Worm (Caenorhabditis elegans) whole organism, L2 larva: Measurements from ENCODE around the gene ZK970.8.
A peak's percentile ranks its signal among the peaks of the same experiment; 100 is the strongest.

Source experiments
- C34F6.9 ChIP-seq: fragments of 150-350 bp; optimal IDR thresholded peaks from 2 replicates; lab custom pipeline; 2014; ENCODE audit warnings: missing biosample characterization, missing genetic modification characterization
- F13H6.1 ChIP-seq: sonication (generic microtip); optimal IDR thresholded peaks from 2 replicates; lab custom pipeline; 2016; ENCODE audit warnings: missing genetic modification characterization, missing compliant biosample characterization
- R02D3.7 ChIP-seq: fragments of 150-350 bp; optimal IDR thresholded peaks from 2 replicates; lab custom pipeline; 2014; ENCODE audit warnings: missing biosample characterization, missing genetic modification characterization
- Y55F3AM.14 ChIP-seq: fragments of 200-800 bp; sonication (Bioruptor generic); optimal IDR thresholded peaks from 2 replicates; lab custom pipeline; 2018; ENCODE audit warnings: mild to moderate bottlenecking, missing genetic modification characterization, missing compliant biosample characterization
- ZK546.5 ChIP-seq: sonication (generic microtip); optimal IDR thresholded peaks from 2 replicates; lab custom pipeline; 2017; ENCODE audit warnings: missing biosample characterization, missing genetic modification characterization
- alr-1 ChIP-seq: fragments of 150-350 bp; optimal IDR thresholded peaks from 2 replicates; lab custom pipeline; 2014; ENCODE audit warnings: missing biosample characterization, missing genetic modification characterization
- aly-2 ChIP-seq: fragments of 150-350 bp; optimal IDR thresholded peaks from 2 replicates; lab custom pipeline; 2014; ENCODE audit warnings: missing biosample characterization, missing genetic modification characterization
- ama-1 ChIP-seq: fragments of 150-350 bp; optimal IDR thresholded peaks from 2 replicates; lab custom pipeline; 2018; ENCODE audit warnings: inconsistent platforms
- blmp-1 ChIP-seq: sonication (generic microtip); optimal IDR thresholded peaks from 2 replicates; lab custom pipeline; 2017; ENCODE audit warnings: missing genetic modification characterization, mild to moderate bottlenecking, missing compliant biosample characterization, antibody characterized with exemption, moderate library complexity; ENCODE audit not compliant: insufficient read depth
- ceh-16 ChIP-seq: fragments of 150-350 bp; optimal IDR thresholded peaks from 2 replicates; lab custom pipeline; 2014; ENCODE audit warnings: missing biosample characterization, missing genetic modification characterization
- ceh-82 ChIP-seq: fragments of 150-350 bp; optimal IDR thresholded peaks from 2 replicates; lab custom pipeline; 2014; ENCODE audit warnings: missing biosample characterization, missing genetic modification characterization
- crh-2 ChIP-seq: sonication (generic microtip); optimal IDR thresholded peaks from 2 replicates; lab custom pipeline; 2017; ENCODE audit warnings: missing biosample characterization, missing genetic modification characterization
- dmd-4 ChIP-seq: sonication (generic microtip); optimal IDR thresholded peaks from 2 replicates; lab custom pipeline; 2017; ENCODE audit warnings: missing biosample characterization, missing genetic modification characterization
- egl-27 ChIP-seq: sonication (generic microtip); optimal IDR thresholded peaks from 3 replicates; lab custom pipeline; 2017; ENCODE audit warnings: missing biosample characterization, missing genetic modification reagents, missing genetic modification characterization
- elt-1 ChIP-seq: fragments of 150-350 bp; optimal IDR thresholded peaks from 2 replicates; lab custom pipeline; 2014; ENCODE audit warnings: missing biosample characterization, missing genetic modification characterization
- elt-3 ChIP-seq: sonication (generic microtip); optimal IDR thresholded peaks from 2 replicates; lab custom pipeline; 2017; ENCODE audit warnings: missing biosample characterization, missing genetic modification characterization
- fos-1 ChIP-seq: fragments of 150-350 bp; optimal IDR thresholded peaks from 2 replicates; lab custom pipeline; 2014; ENCODE audit warnings: missing biosample characterization, missing genetic modification characterization
- gmeb-1 ChIP-seq: fragments of 150-350 bp; optimal IDR thresholded peaks from 2 replicates; lab custom pipeline; 2014; ENCODE audit warnings: missing biosample characterization, missing genetic modification characterization
- lin-11 ChIP-seq: fragments of 150-350 bp; sonication (generic microtip); optimal IDR thresholded peaks from 2 replicates; lab custom pipeline; 2014; ENCODE audit warnings: missing biosample characterization, missing genetic modification characterization, inconsistent platforms, mixed read lengths
- lin-13 ChIP-seq: fragments of 150-350 bp; optimal IDR thresholded peaks from 2 replicates; lab custom pipeline; 2014; ENCODE audit warnings: missing biosample characterization, missing genetic modification reagents, missing genetic modification characterization
- lin-39 ChIP-seq: fragments of 150-350 bp; optimal IDR thresholded peaks from 2 replicates; lab custom pipeline; 2014; ENCODE audit warnings: missing biosample characterization, missing genetic modification reagents, missing genetic modification characterization
- lsy-2 ChIP-seq, 2 experiments: fragments of 150-350 bp in 1 of 2; sonication (generic microtip) in 1 of 2; optimal IDR thresholded peaks; 2 replicates each; lab custom pipeline; 2014 to 2017; ENCODE audit warnings: missing biosample characterization in 2 of 2, missing genetic modification characterization in 2 of 2
- mab-5 ChIP-seq: fragments of 150-350 bp; optimal IDR thresholded peaks from 2 replicates; lab custom pipeline; 2014; ENCODE audit warnings: missing biosample characterization, missing genetic modification characterization
- mbf-1 ChIP-seq: sonication (generic microtip); optimal IDR thresholded peaks from 2 replicates; lab custom pipeline; 2017; ENCODE audit warnings: missing biosample characterization, missing genetic modification characterization
- mdl-1 ChIP-seq, 2 experiments: fragments of 150-350 bp in 1 of 2; sonication (generic microtip) in 1 of 2; optimal IDR thresholded peaks; 2 replicates each; lab custom pipeline; 2017; ENCODE audit warnings: missing biosample characterization in 2 of 2, missing genetic modification characterization in 2 of 2
- nhr-10 ChIP-seq: sonication (generic microtip); optimal IDR thresholded peaks from 2 replicates; lab custom pipeline; 2017; ENCODE audit warnings: missing biosample characterization, missing genetic modification characterization
- nhr-11 ChIP-seq: fragments of 150-350 bp; optimal IDR thresholded peaks from 2 replicates; lab custom pipeline; 2014; ENCODE audit warnings: missing biosample characterization, missing genetic modification characterization
- nhr-12 ChIP-seq: fragments of 150-350 bp; optimal IDR thresholded peaks from 2 replicates; lab custom pipeline; 2014; ENCODE audit warnings: missing biosample characterization, missing genetic modification characterization
- nhr-129 ChIP-seq: fragments of 150-350 bp; optimal IDR thresholded peaks from 2 replicates; lab custom pipeline; 2014; ENCODE audit warnings: missing biosample characterization, missing genetic modification characterization
- nhr-21 ChIP-seq: fragments of 150-350 bp; optimal IDR thresholded peaks from 2 replicates; lab custom pipeline; 2014; ENCODE audit warnings: missing biosample characterization, missing genetic modification characterization
- nhr-23 ChIP-seq: fragments of 150-350 bp; optimal IDR thresholded peaks from 2 replicates; lab custom pipeline; 2014; ENCODE audit warnings: missing biosample characterization, missing genetic modification reagents, missing genetic modification characterization
- nhr-237 ChIP-seq: fragments of 150-350 bp; optimal IDR thresholded peaks from 2 replicates; lab custom pipeline; 2014; ENCODE audit warnings: missing biosample characterization, missing genetic modification characterization
- nhr-25 ChIP-seq: fragments of 150-350 bp; sonication (generic microtip); optimal IDR thresholded peaks from 3 replicates; lab custom pipeline; 2014; ENCODE audit warnings: missing biosample characterization, missing genetic modification characterization
- nhr-6 ChIP-seq: fragments of 150-350 bp; optimal IDR thresholded peaks from 2 replicates; lab custom pipeline; 2014; ENCODE audit warnings: missing biosample characterization, missing genetic modification characterization
- nhr-77 ChIP-seq: fragments of 150-350 bp; optimal IDR thresholded peaks from 2 replicates; lab custom pipeline; 2014; ENCODE audit warnings: missing biosample characterization, missing genetic modification characterization
- peb-1 ChIP-seq: fragments of 150-350 bp; optimal IDR thresholded peaks from 2 replicates; lab custom pipeline; 2014; ENCODE audit warnings: missing biosample characterization, missing genetic modification characterization
- sem-4 ChIP-seq: fragments of 150-350 bp; optimal IDR thresholded peaks from 2 replicates; lab custom pipeline; 2014; ENCODE audit warnings: missing biosample characterization, missing genetic modification reagents, missing genetic modification characterization
- skn-1 ChIP-seq: sonication (generic microtip); optimal IDR thresholded peaks from 2 replicates; lab custom pipeline; 2017; ENCODE audit warnings: missing biosample characterization, missing genetic modification characterization
- sma-3 ChIP-seq: sonication (generic microtip); optimal IDR thresholded peaks from 2 replicates; lab custom pipeline; 2016; ENCODE audit warnings: missing genetic modification reagents, missing genetic modification characterization, missing compliant biosample characterization
- sma-9 ChIP-seq, 2 experiments: fragments of 150-350 bp in 1 of 2; sonication (generic microtip) in 1 of 2; optimal IDR thresholded peaks; 2 replicates each; lab custom pipeline; 2014 to 2016; ENCODE audit warnings: missing genetic modification characterization in 2 of 2, mild to moderate bottlenecking in 1 of 2, missing biosample characterization in 1 of 2, missing compliant biosample characterization in 1 of 2, missing genetic modification reagents in 1 of 2, moderate library complexity in 1 of 2
- snpc-4 ChIP-seq: fragments of 150-350 bp; optimal IDR thresholded peaks from 2 replicates; lab custom pipeline; 2014; ENCODE audit warnings: missing biosample characterization, missing genetic modification characterization
- unc-39 ChIP-seq: fragments of 150-350 bp; optimal IDR thresholded peaks from 2 replicates; lab custom pipeline; 2014; ENCODE audit warnings: missing biosample characterization, missing genetic modification characterization
- unc-55 ChIP-seq: fragments of 150-350 bp; sonication (generic microtip); optimal IDR thresholded peaks from 3 replicates; lab custom pipeline; 2014; ENCODE audit warnings: missing biosample characterization, missing genetic modification reagents, missing genetic modification characterization
- unc-62 ChIP-seq: fragments of 150-350 bp; optimal IDR thresholded peaks from 2 replicates; lab custom pipeline; 2014; ENCODE audit warnings: missing biosample characterization, missing genetic modification reagents, missing genetic modification characterization
- zag-1 ChIP-seq: fragments of 150-350 bp; optimal IDR thresholded peaks from 2 replicates; lab custom pipeline; 2014; ENCODE audit warnings: missing biosample characterization, missing genetic modification characterization
- ztf-1 ChIP-seq: fragments of 200-800 bp; sonication (Bioruptor generic); conservative IDR thresholded peaks from 2 replicates; pipeline ENCODE4 v1.3.6; 2022; ENCODE audit warnings: missing genetic modification characterization, missing compliant biosample characterization
- ztf-11 ChIP-seq: sonication (generic microtip); optimal IDR thresholded peaks from 2 replicates; lab custom pipeline; 2017; ENCODE audit warnings: missing biosample characterization, missing genetic modification characterization
- ztf-4 ChIP-seq: fragments of 150-350 bp; optimal IDR thresholded peaks from 2 replicates; lab custom pipeline; 2014; ENCODE audit warnings: missing biosample characterization, missing genetic modification characterization

ZK970.8 gene

DNA sequence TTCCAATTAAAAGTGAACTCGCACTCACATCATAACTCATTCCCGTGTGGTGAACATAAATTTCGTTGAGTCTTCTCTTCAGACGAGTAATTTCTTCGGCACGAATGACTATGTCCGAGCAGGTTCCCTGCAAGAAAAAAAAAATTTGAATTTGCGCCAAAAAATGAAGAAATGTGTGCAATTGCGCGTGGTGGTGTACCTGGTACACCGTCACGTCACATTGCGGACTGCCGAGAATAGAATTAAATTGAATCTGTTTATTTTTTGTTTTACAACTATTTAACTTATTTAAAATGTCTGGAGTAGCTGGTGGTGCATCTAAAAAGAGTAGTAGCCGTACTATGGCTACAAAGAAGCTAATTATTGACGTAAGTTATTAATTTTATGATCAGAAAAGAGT is 8.5 kb upstream of the ZK970.8 start, which contains the start of gene mdt-22:
TSS of gene mdt-22 (plus strand) at position 263 of the 400 bp plus-strand sequence.
- TF ChIP-seq ztf-1 (GFP tag; lab: Robert Waterston, UW) (no peak), nhr-11 (tag; lab: Kevin White, UChicago) (no peak), unc-39 (no peak), unc-55 (GFP tag; lab: Kevin White, UChicago) (peak; percentile 91), sem-4 (tag; lab: Kevin White, UChicago) (no peak), nhr-237 (tag; lab: Kevin White, UChicago) (no peak), peb-1 (no peak), gmeb-1 (peak; percentile 94), ceh-16 (tag; lab: Kevin White, UChicago) (no peak), mdl-1 (tag; optimal IDR thresholded peaks at IDR 0.05; lab: Kevin White, UChicago) (no peak), nhr-6 (tag; lab: Kevin White, UChicago) (peak; percentile 55), unc-62 (GFP tag; lab: Kevin White, UChicago) (no peak), Y55F3AM.14 (GFP tag; lab: Kevin White, UChicago) (peak; percentile 4), elt-3 (tag; lab: Kevin White, UChicago) (no peak), lsy-2 (tag; optimal IDR thresholded peaks at IDR 0.05; lab: Kevin White, UChicago) (peak; percentile 79 to 84), skn-1 (tag; lab: Kevin White, UChicago) (no peak), snpc-4 (peak; percentile 45), nhr-12 (no peak), lin-11 (tag; lab: Kevin White, UChicago) (peak; percentile 81), alr-1 (tag; lab: Kevin White, UChicago) (no peak), ztf-11 (tag; lab: Kevin White, UChicago) (no peak), sma-9 (GFP tag; optimal IDR thresholded peaks at IDR 0.05; lab: Kevin White, UChicago) (peak; percentile 74), sma-9 (tag; optimal IDR thresholded peaks at IDR 0.05; lab: Kevin White, UChicago) (no peak), lin-39 (tag; lab: Kevin White, UChicago) (no peak), zag-1 (tag; lab: Kevin White, UChicago) (peak; percentile 33), nhr-21 (tag; lab: Kevin White, UChicago) (peak; percentile 46), dmd-4 (tag; lab: Kevin White, UChicago) (no peak), ZK546.5 (tag; lab: Kevin White, UChicago) (peak; percentile 2), nhr-129 (tag; lab: Kevin White, UChicago) (peak; percentile 82), mab-5 (tag; lab: Kevin White, UChicago) (no peak), aly-2 (no peak), R02D3.7 (tag; lab: Kevin White, UChicago) (peak; percentile 26), nhr-23 (tag; lab: Kevin White, UChicago) (no peak), ama-1 (lab: Kevin White, UChicago) (no peak), ztf-4 (tag; lab: Kevin White, UChicago) (no peak), sma-3 (GFP tag; lab: Kevin White, UChicago) (peak; percentile 62), elt-1 (no peak), ceh-82 (tag; lab: Kevin White, UChicago) (no peak), F13H6.1 (tag; lab: Kevin White, UChicago) (peak; percentile 78), mbf-1 (tag; lab: Kevin White, UChicago) (no peak), C34F6.9 (tag; lab: Kevin White, UChicago) (peak; percentile 84), lin-13 (peak; percentile 77), nhr-10 (tag; lab: Kevin White, UChicago) (no peak), fos-1 (tag; lab: Kevin White, UChicago) (peak; percentile 52), nhr-25 (tag; lab: Kevin White, UChicago) (peak; percentile 27), blmp-1 (tag; lab: Kevin White, UChicago) (no peak), crh-2 (tag; lab: Kevin White, UChicago) (peak; percentile 74), egl-27 (tag; lab: Kevin White, UChicago) (peak; percentile 46), nhr-77 (tag; lab: Kevin White, UChicago) (no peak)
